Fruit fly (Drosophila melanogaster): ENCODE measurements around the gene hzg.

Gene hzg

dm6 chr3L:16026065-16026789 lies 21.7 kb upstream of the hzg start (continued):
- TF ChIP-seq crp (GFP tag; optimal IDR thresholded peaks at IDR 0.05): no peak
- TF ChIP-seq CG1792 (GFP tag; optimal IDR thresholded peaks at IDR 0.05): peak; percentile 63
- peak; percentile 75 for TF ChIP-seq nau (GFP tag; optimal IDR thresholded peaks at IDR 0.05)
- peak; percentile 87 for TF ChIP-seq ci (GFP tag; IDR thresholded peaks at IDR 0.05)
- peak; percentile 65 for TF ChIP-seq CG10321 (GFP tag; IDR thresholded peaks at IDR 0.05)
- no peak for TF ChIP-seq Usf (GFP tag; optimal IDR thresholded peaks at IDR 0.05)
- peak; percentile 20 for TF ChIP-seq tup (GFP tag; optimal IDR thresholded peaks at IDR 0.05)
- TF ChIP-seq sisA (GFP tag; IDR thresholded peaks at IDR 0.05): peak; percentile 33; the same call in 1 of the 2 replicates
- TF ChIP-seq CG34224 (GFP tag; IDR thresholded peaks at IDR 0.05; ENCODE audit: partially characterized antibody): no peak
- no peak for TF ChIP-seq vfl (GFP tag; optimal IDR thresholded peaks at IDR 0.05)
- no peak for TF ChIP-seq CG9215 (GFP tag; IDR thresholded peaks at IDR 0.05)
- peak; percentile 50 for TF ChIP-seq ewg (GFP tag; optimal IDR thresholded peaks at IDR 0.05)
- no peak for TF ChIP-seq Dip2 (GFP tag; IDR thresholded peaks at IDR 0.05)
- peak; percentile 36 for TF ChIP-seq scrt (GFP tag; optimal IDR thresholded peaks at IDR 0.05)
- peak; percentile 72 for TF ChIP-seq sug (tag; optimal IDR thresholded peaks at IDR 0.05)
- peak; percentile 45; the same call in 1 of the 2 replicates for TF ChIP-seq crol (GFP tag; IDR thresholded peaks at IDR 0.05)
- TF ChIP-seq hb (GFP tag; IDR thresholded peaks at IDR 0.05; ENCODE audit: partially characterized antibody): no peak
- peak; percentile 85 for TF ChIP-seq Xrp1 (GFP tag; IDR thresholded peaks at IDR 0.05)
- no peak for TF ChIP-seq Oli (tag; optimal IDR thresholded peaks at IDR 0.05)
- peak; percentile 74 for TF ChIP-seq CG4328 (GFP tag; optimal IDR thresholded peaks at IDR 0.05)
- no peak for TF ChIP-seq fru (optimal IDR thresholded peaks at IDR 0.05)
- peak; percentile 91 for TF ChIP-seq fd64A (GFP tag; optimal IDR thresholded peaks at IDR 0.05)
- peak; percentile 77 for TF ChIP-seq CG1603 (tag; optimal IDR thresholded peaks at IDR 0.05)
- peak; percentile 55 for TF ChIP-seq Camta (GFP tag; optimal IDR thresholded peaks at IDR 0.05)
- peak; percentile 36 for TF ChIP-seq phol (tag; optimal IDR thresholded peaks at IDR 0.05)
- no peak for TF ChIP-seq aop (GFP tag; IDR thresholded peaks at IDR 0.05)
- peak; percentile 34; the same call in 1 of the 3 replicates for TF ChIP-seq croc (GFP tag; conservative IDR thresholded peaks at IDR 0.05)
- TF ChIP-seq Deaf1 (tag; optimal IDR thresholded peaks at IDR 0.05): peak; percentile 41
- peak; percentile 75 for TF ChIP-seq CG9727 (GFP tag; optimal IDR thresholded peaks at IDR 0.05)
- no peak for TF ChIP-seq Tbp (GFP tag; optimal IDR thresholded peaks at IDR 0.05)
- no peak for TF ChIP-seq HLH4C (GFP tag; IDR thresholded peaks at IDR 0.05; ENCODE audit: partially characterized antibody)
- TF ChIP-seq trh (GFP tag; optimal IDR thresholded peaks at IDR 0.05): no peak
- TF ChIP-seq PHDP (tag; optimal IDR thresholded peaks at IDR 0.05): peak; percentile 51
- 0 out of 2 replicates have a peak, but pooled peaks have one; percentile 17 for TF ChIP-seq Rx (GFP tag; IDR thresholded peaks at IDR 0.05)
- peak; percentile 4 for TF ChIP-seq fd96Cb (tag; optimal IDR thresholded peaks at IDR 0.05)
- TF ChIP-seq ab (GFP tag; optimal IDR thresholded peaks at IDR 0.05): no peak
- TF ChIP-seq Six4 (GFP tag; optimal IDR thresholded peaks at IDR 0.05): peak; percentile 34
- TF ChIP-seq ap (GFP tag; IDR thresholded peaks at IDR 0.05): peak; percentile 44; the same call in 1 of the 2 replicates
- peak; percentile 80 for TF ChIP-seq CHES-1-like (GFP tag; optimal IDR thresholded peaks at IDR 0.05)
- peak; percentile 59 for TF ChIP-seq CG14710 (tag; optimal IDR thresholded peaks at IDR 0.05)
- peak; percentile 87 for TF ChIP-seq CG2202 (tag; optimal IDR thresholded peaks at IDR 0.05)
- TF ChIP-seq CG7271 (tag; optimal IDR thresholded peaks at IDR 0.05): peak; percentile 7
- no peak for TF ChIP-seq inv (GFP tag; IDR thresholded peaks at IDR 0.05; ENCODE audit: partially characterized antibody)
- TF ChIP-seq bcd (GFP tag; optimal IDR thresholded peaks at IDR 0.05): peak; percentile 57
- no peak for TF ChIP-seq Dip3 (GFP tag; optimal IDR thresholded peaks at IDR 0.05)
- TF ChIP-seq CG12391 (tag; optimal IDR thresholded peaks at IDR 0.05): peak; percentile 26
- TF ChIP-seq shn (GFP tag; optimal IDR thresholded peaks at IDR 0.05): peak; percentile 56
- TF ChIP-seq dmrt99B (tag; optimal IDR thresholded peaks at IDR 0.05): peak; percentile 28
- TF ChIP-seq Dfd (GFP tag; optimal IDR thresholded peaks at IDR 0.05): no peak
